Worm (Caenorhabditis elegans) whole organism, mixed stage, embryonic: ENCODE results near the gene srx-44.
"Not testable (repeated sequence)": the region's sequence is repeated elsewhere in the genome, so short reads cannot be mapped to it uniquely, and the experiment has no call there.

Experiments used
- lsy-2 ChIP-seq: fragments of 150-350 bp; optimal IDR thresholded peaks from 2 replicates; lab custom pipeline; 2014; ENCODE audit warnings: missing biosample characterization, missing genetic modification characterization
- snpc-4 ChIP-seq: fragments of 150-350 bp; optimal IDR thresholded peaks from 2 replicates; lab custom pipeline; 2014; ENCODE audit warnings: missing biosample characterization, missing genetic modification characterization
- sptf-1 ChIP-seq: sonication (generic microtip); optimal IDR thresholded peaks from 2 replicates; lab custom pipeline; 2017; ENCODE audit warnings: mild to moderate bottlenecking, missing genetic modification characterization, moderate library complexity, missing compliant biosample characterization
- unc-39 ChIP-seq: fragments of 150-350 bp; optimal IDR thresholded peaks from 2 replicates; lab custom pipeline; 2014; ENCODE audit warnings: missing biosample characterization, missing genetic modification characterization
- unc-62 ChIP-seq: fragments of 150-350 bp; optimal IDR thresholded peaks from 2 replicates; lab custom pipeline; 2014; ENCODE audit warnings: missing biosample characterization, missing genetic modification reagents, missing genetic modification characterization

DNA sequence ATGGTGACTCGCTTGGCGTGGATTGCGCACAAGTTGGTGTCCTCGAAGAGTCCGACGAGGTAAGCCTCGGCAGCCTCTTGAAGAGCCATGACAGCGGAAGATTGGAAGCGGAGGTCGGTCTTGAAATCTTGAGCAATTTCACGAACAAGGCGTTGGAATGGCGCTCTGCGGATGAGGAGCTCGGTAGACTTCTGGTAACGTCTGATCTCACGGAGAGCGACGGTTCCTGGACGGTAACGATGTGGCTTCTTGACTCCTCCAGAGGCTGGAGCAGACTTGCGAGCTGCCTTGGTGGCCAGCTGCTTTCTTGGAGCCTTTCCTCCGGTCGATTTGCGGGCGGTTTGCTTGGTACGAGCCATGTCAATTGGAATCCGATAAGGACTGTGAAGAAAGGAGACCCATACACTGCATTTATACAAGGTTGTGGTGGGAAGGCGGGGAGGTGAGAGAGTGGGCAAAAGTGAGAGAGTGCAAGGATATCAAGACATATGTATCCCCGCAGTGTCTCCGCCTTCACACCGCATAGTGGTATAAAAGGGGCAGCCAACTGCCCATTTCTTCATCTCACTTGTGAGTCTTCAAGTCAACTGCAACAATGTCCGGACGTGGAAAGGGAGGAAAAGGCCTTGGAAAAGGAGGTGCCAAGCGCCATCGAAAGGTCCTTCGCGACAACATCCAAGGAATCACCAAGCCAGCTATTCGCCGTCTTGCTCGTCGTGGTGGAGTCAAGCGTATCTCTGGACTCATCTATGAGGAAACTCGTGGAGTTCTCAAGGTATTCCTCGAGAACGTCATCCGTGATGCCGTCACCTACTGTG, 22.0 kb downstream of the srx-44 start, which contains the start of the genes his-2 and his-1:
- not testable (repeated sequence) for TF ChIP-seq unc-39 (tag; lab: Kevin White, UChicago); snpc-4; lsy-2 (tag; lab: Kevin White, UChicago); unc-62 (GFP tag; lab: Kevin White, UChicago)
- TF ChIP-seq sptf-1, result peak; percentile 22
